Worm (Caenorhabditis elegans) whole organism, L3 larva: Measurements from ENCODE around the gene ttr-34.

Experiments
- aly-2 ChIP-seq: fragments of 150-350 bp; optimal IDR thresholded peaks from 2 replicates; lab custom pipeline; 2014; ENCODE audit warnings: missing biosample characterization, missing genetic modification characterization
- ama-1 ChIP-seq: fragments of 150-350 bp; optimal IDR thresholded peaks from 2 replicates; lab custom pipeline; 2018
- ceh-82 ChIP-seq: fragments of 150-350 bp; optimal IDR thresholded peaks from 2 replicates; lab custom pipeline; 2014; ENCODE audit warnings: missing biosample characterization, missing genetic modification characterization
- ceh-9 ChIP-seq: sonication (generic microtip); optimal IDR thresholded peaks from 2 replicates; lab custom pipeline; 2018; ENCODE audit warnings: missing biosample characterization, missing genetic modification characterization
- egl-27 ChIP-seq: sonication (generic microtip); optimal IDR thresholded peaks from 4 replicates; lab custom pipeline; 2017; ENCODE audit warnings: missing biosample characterization, missing genetic modification reagents, missing genetic modification characterization
- fkh-10 ChIP-seq: sonication (generic microtip); optimal IDR thresholded peaks from 2 replicates; lab custom pipeline; 2017; ENCODE audit warnings: missing biosample characterization, missing genetic modification reagents, missing genetic modification characterization
- mdl-1 ChIP-seq: fragments of 150-350 bp; optimal IDR thresholded peaks from 2 replicates; lab custom pipeline; 2014; ENCODE audit warnings: missing biosample characterization, missing genetic modification characterization
- nhr-25 ChIP-seq: sonication (generic microtip); optimal IDR thresholded peaks from 2 replicates; lab custom pipeline; 2017; ENCODE audit warnings: missing biosample characterization, missing genetic modification characterization
- nhr-28 ChIP-seq: fragments of 150-350 bp; optimal IDR thresholded peaks from 2 replicates; lab custom pipeline; 2014; ENCODE audit warnings: missing biosample characterization, missing genetic modification characterization
- nhr-76 ChIP-seq: fragments of 150-350 bp; sonication (generic microtip); optimal IDR thresholded peaks from 5 replicates; lab custom pipeline; 2014; ENCODE audit warnings: missing biosample characterization, missing genetic modification characterization
- pqm-1 ChIP-seq: fragments of 150-350 bp; optimal IDR thresholded peaks from 2 replicates; lab custom pipeline; 2017; ENCODE audit warnings: missing biosample characterization, missing genetic modification characterization, inconsistent platforms
- snpc-4 ChIP-seq: fragments of 150-350 bp; optimal IDR thresholded peaks from 2 replicates; lab custom pipeline; 2014; ENCODE audit warnings: missing biosample characterization, missing genetic modification characterization
- zag-1 ChIP-seq: fragments of 150-350 bp; optimal IDR thresholded peaks from 2 replicates; lab custom pipeline; 2014; ENCODE audit warnings: missing biosample characterization, missing genetic modification characterization
- ztf-4 ChIP-seq: fragments of 150-350 bp; optimal IDR thresholded peaks from 2 replicates; lab custom pipeline; 2014; ENCODE audit warnings: missing biosample characterization, missing genetic modification characterization

DNA sequence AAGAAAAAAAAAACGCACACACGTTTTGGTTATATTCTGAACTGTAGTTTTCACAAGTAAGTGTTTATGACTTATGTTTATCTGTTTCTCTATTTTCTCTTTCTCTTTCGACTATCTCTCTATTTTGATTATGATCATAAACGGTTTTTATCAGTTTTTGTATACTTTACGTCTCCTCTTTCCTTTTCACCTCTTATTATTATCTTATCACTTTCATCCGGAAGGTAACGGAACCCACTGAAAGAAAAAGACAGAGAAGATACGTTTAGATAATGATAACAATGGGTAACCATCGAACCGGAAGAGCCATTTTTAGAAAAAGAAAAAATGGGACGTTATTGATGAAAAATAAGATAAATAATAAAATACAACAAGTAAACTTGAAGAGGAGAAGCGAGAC, 26.1 kb downstream of the ttr-34 start:
- TF ChIP-seq pqm-1 (tag; lab: Kevin White, UChicago) (peak; percentile 98), zag-1 (no peak), aly-2 (tag; lab: Kevin White, UChicago) (no peak), snpc-4 (tag; lab: Kevin White, UChicago) (no peak), fkh-10 (GFP tag; lab: Kevin White, UChicago) (no peak), ztf-4 (tag; lab: Kevin White, UChicago) (no peak), ceh-9 (tag; lab: Kevin White, UChicago) (no peak), mdl-1 (no peak), nhr-28 (tag; lab: Kevin White, UChicago) (no peak), nhr-25 (tag; lab: Kevin White, UChicago) (no peak), ceh-82 (tag; lab: Kevin White, UChicago) (no peak), egl-27 (tag; lab: Kevin White, UChicago) (no peak), nhr-76 (no peak), ama-1 (no peak)
